Fruit fly (Drosophila melanogaster) whole organism, wandering third instar larva: ENCODE results near the gene PIG-U.
A peak's percentile ranks its signal among the peaks of the same experiment; 100 is the strongest.

Experiments
- Abd-B ChIP-seq: fragments of >200 bp; optimal IDR thresholded peaks from 2 replicates; lab custom pipeline; 2017; ENCODE audit warnings: missing biosample characterization, missing genetic modification characterization
- CG32264 ChIP-seq: fragments of 200-800 bp; sonication (Bioruptor generic); optimal IDR thresholded peaks from 2 replicates; lab custom pipeline; 2016; ENCODE audit warnings: missing biosample characterization, missing genetic modification characterization
- CG9705 ChIP-seq: fragments of 200-800 bp; sonication (Bioruptor generic); optimal IDR thresholded peaks from 2 replicates; lab custom pipeline; 2018; ENCODE audit warnings: missing biosample characterization, mild to moderate bottlenecking, missing genetic modification characterization
- CrebA ChIP-seq: fragments of 200-800 bp; sonication (Bioruptor generic); optimal IDR thresholded peaks from 2 replicates; lab custom pipeline; 2016; ENCODE audit warnings: missing biosample characterization, mild to moderate bottlenecking, missing genetic modification characterization, borderline replicate concordance
- Dfd ChIP-seq: fragments of >200 bp; optimal IDR thresholded peaks from 2 replicates; lab custom pipeline; 2017; ENCODE audit warnings: missing biosample characterization, missing genetic modification characterization
- Dif ChIP-seq: fragments of 200-275, 200-300 bp; sonication (Bioruptor generic); optimal IDR thresholded peaks from 2 replicates; lab custom pipeline; 2018; ENCODE audit warnings: missing biosample characterization, missing genetic modification characterization; ENCODE audit not compliant: partially characterized antibody
- GATAd ChIP-seq: sonication (Bioruptor generic); optimal IDR thresholded peaks from 2 replicates; lab custom pipeline; 2016; ENCODE audit warnings: missing biosample characterization, missing genetic modification characterization
- HLH106 ChIP-seq: fragments of 200-800 bp; optimal IDR thresholded peaks from 3 replicates; lab custom pipeline; 2019; ENCODE audit warnings: missing biosample characterization, mild to moderate bottlenecking, missing genetic modification characterization, moderate library complexity
- Hnf4 ChIP-seq: fragments of 200-800 bp; sonication (Bioruptor generic); optimal IDR thresholded peaks from 2 replicates; lab custom pipeline; 2016; ENCODE audit warnings: missing biosample characterization, mild to moderate bottlenecking, missing genetic modification characterization
- Hr78 ChIP-seq: fragments of >200 bp; optimal IDR thresholded peaks from 2 replicates; lab custom pipeline; 2017; ENCODE audit warnings: missing biosample characterization, missing genetic modification characterization
- Hr83 ChIP-seq: fragments of 200-300 bp; sonication (Bioruptor generic); optimal IDR thresholded peaks from 2 replicates; lab custom pipeline; 2016; ENCODE audit warnings: missing biosample characterization, mild to moderate bottlenecking, missing genetic modification characterization, moderate library complexity; ENCODE audit not compliant: poor library complexity, severe bottlenecking
- Jra ChIP-seq: sonication (Bioruptor generic); optimal IDR thresholded peaks from 2 replicates; lab custom pipeline; 2016; ENCODE audit warnings: missing biosample characterization, missing genetic modification characterization
- Mio ChIP-seq: sonication (Bioruptor generic); optimal IDR thresholded peaks from 2 replicates; lab custom pipeline; 2016; ENCODE audit warnings: missing biosample characterization, missing genetic modification characterization
- Myc ChIP-seq: fragments of >200 bp; optimal IDR thresholded peaks from 2 replicates; lab custom pipeline; 2017
- N ChIP-seq: fragments of >200 bp; optimal IDR thresholded peaks from 2 replicates; lab custom pipeline; 2018; ENCODE audit warnings: missing biosample characterization, missing external identifiers, missing genetic modification characterization
- OdsH ChIP-seq: fragments of 200-800 bp; sonication (Bioruptor generic); optimal IDR thresholded peaks from 2 replicates; lab custom pipeline; 2016; ENCODE audit warnings: missing biosample characterization, mild to moderate bottlenecking, missing genetic modification characterization
- Rel ChIP-seq, 2 experiments: fragments of 200-800 bp; sonication (Bioruptor generic) in 1 of 2; optimal IDR thresholded peaks; 2 replicates in 1 of 2; 3 replicates in 1 of 2; lab custom pipeline; 2016 to 2019; ENCODE audit warnings: mild to moderate bottlenecking in 2 of 2, missing biosample characterization in 2 of 2, missing genetic modification characterization in 2 of 2, moderate library complexity in 1 of 2
- Sp1 ChIP-seq: fragments of 200-800 bp; sonication (Bioruptor generic); optimal IDR thresholded peaks from 3 replicates; lab custom pipeline; 2019; ENCODE audit warnings: missing biosample characterization, mild to moderate bottlenecking, missing genetic modification characterization, moderate library complexity
- Vsx2 ChIP-seq: fragments of 200-300, 225-300 bp; sonication (Bioruptor generic); optimal IDR thresholded peaks from 2 replicates; lab custom pipeline; 2018; ENCODE audit warnings: missing biosample characterization, missing genetic modification characterization; ENCODE audit not compliant: partially characterized antibody
- br ChIP-seq: fragments of 200-800 bp; sonication (Bioruptor generic); optimal IDR thresholded peaks from 2 replicates; lab custom pipeline; 2016; ENCODE audit warnings: missing biosample characterization, missing genetic modification characterization
- brk ChIP-seq: fragments of 200-800 bp; sonication (Bioruptor generic); optimal IDR thresholded peaks from 2 replicates; lab custom pipeline; 2016; ENCODE audit warnings: missing biosample characterization, mild to moderate bottlenecking, missing genetic modification characterization
- dl ChIP-seq, 2 experiments: fragments of 175-275, 200-275 bp in 1 of 2; fragments of 200-275 bp in 1 of 2; sonication (Bioruptor generic); optimal IDR thresholded peaks; lab custom pipeline; 2018; ENCODE audit warnings: mild to moderate bottlenecking in 2 of 2, missing biosample characterization in 2 of 2, missing genetic modification characterization in 2 of 2, moderate library complexity in 2 of 2; ENCODE audit not compliant: partially characterized antibody in 2 of 2, insufficient read depth in 1 of 2
- dmrt93B ChIP-seq: fragments of 200-800 bp; sonication (Bioruptor generic); optimal IDR thresholded peaks from 2 replicates; lab custom pipeline; 2018; ENCODE audit warnings: missing biosample characterization, mild to moderate bottlenecking, missing genetic modification characterization
- dsf ChIP-seq: sonication (Bioruptor generic); optimal IDR thresholded peaks from 2 replicates; lab custom pipeline; 2016; ENCODE audit warnings: missing biosample characterization, missing genetic modification characterization, borderline replicate concordance
- ey ChIP-seq: fragments of 200-800 bp; sonication (Bioruptor generic); optimal IDR thresholded peaks from 2 replicates; lab custom pipeline; 2016; ENCODE audit warnings: missing biosample characterization, missing genetic modification characterization
- foxo ChIP-seq, 2 experiments: fragments of 200-800 bp; sonication (Bioruptor generic); optimal IDR thresholded peaks; 2 replicates in 1 of 2; 3 replicates in 1 of 2; lab custom pipeline; 2016 to 2017; ENCODE audit warnings: missing biosample characterization in 2 of 2, missing genetic modification characterization in 2 of 2
- fru ChIP-seq: fragments of 200-800 bp; sonication (Bioruptor generic); optimal IDR thresholded peaks from 3 replicates; lab custom pipeline; 2016; ENCODE audit warnings: missing biosample characterization, mild to moderate bottlenecking, missing genetic modification characterization
- h ChIP-seq: fragments of 200-800 bp; sonication (Bioruptor generic); optimal IDR thresholded peaks from 3 replicates; lab custom pipeline; 2016; ENCODE audit warnings: missing biosample characterization, mild to moderate bottlenecking, missing genetic modification characterization
- jim ChIP-seq: fragments of 175-275, 200-325 bp; sonication (Bioruptor generic); optimal IDR thresholded peaks from 2 replicates; lab custom pipeline; 2016; ENCODE audit warnings: missing biosample characterization, mild to moderate bottlenecking, missing genetic modification characterization
- lola ChIP-seq: fragments of >200 bp; optimal IDR thresholded peaks from 2 replicates; lab custom pipeline; 2017; ENCODE audit warnings: missing biosample characterization, missing genetic modification characterization
- pan ChIP-seq: fragments of >200 bp; optimal IDR thresholded peaks from 2 replicates; lab custom pipeline; 2017
- psq ChIP-seq: fragments of 200-800 bp; sonication (Bioruptor generic); optimal IDR thresholded peaks from 3 replicates; lab custom pipeline; 2017; ENCODE audit warnings: missing biosample characterization, mild to moderate bottlenecking, missing genetic modification characterization, moderate library complexity
- rgr ChIP-seq: fragments of 200-800 bp; sonication (Bioruptor generic); optimal IDR thresholded peaks from 3 replicates; lab custom pipeline; 2016; ENCODE audit warnings: missing biosample characterization, mild to moderate bottlenecking, missing genetic modification characterization
- sage ChIP-seq: fragments of 200-800 bp; sonication (Bioruptor generic); optimal IDR thresholded peaks from 2 replicates; lab custom pipeline; 2016; ENCODE audit warnings: missing biosample characterization, mild to moderate bottlenecking, missing genetic modification characterization
- sv ChIP-seq: fragments of 200-800 bp; sonication (Bioruptor generic); optimal IDR thresholded peaks from 3 replicates; lab custom pipeline; 2016; ENCODE audit warnings: missing biosample characterization, missing genetic modification characterization
- tai ChIP-seq: sonication (Bioruptor generic); optimal IDR thresholded peaks from 2 replicates; lab custom pipeline; 2016; ENCODE audit warnings: missing biosample characterization, missing genetic modification characterization
- usp ChIP-seq: fragments of >200 bp; optimal IDR thresholded peaks from 2 replicates; lab custom pipeline; 2017; ENCODE audit warnings: missing biosample characterization, missing genetic modification characterization
- woc ChIP-seq: sonication (Bioruptor generic); optimal IDR thresholded peaks from 2 replicates; lab custom pipeline; 2016; ENCODE audit warnings: missing biosample characterization, mild to moderate bottlenecking, missing genetic modification characterization

The PIG-U gene

dm6 chr2L:8506729-8507128, 8.2 kb upstream of the PIG-U start, which contains the start of gene Dh31:
Gene Dh31, minus strand, starts transcription at chr2L:8506845.
- no peak for TF ChIP-seq Dif (GFP tag; lab: Kevin White, UChicago)
- TF ChIP-seq N (GFP tag; lab: Kevin White, UChicago), result no peak
- TF ChIP-seq brk (GFP tag; lab: Kevin White, UChicago), result no peak
- no peak for TF ChIP-seq Dfd
- TF ChIP-seq rgr (GFP tag; lab: Kevin White, UChicago), result no peak
- TF ChIP-seq br (GFP tag; lab: Kevin White, UChicago), result no peak
- no peak for TF ChIP-seq dsf (GFP tag; lab: Kevin White, UChicago)
- TF ChIP-seq OdsH (GFP tag; lab: Kevin White, UChicago), result no peak
- TF ChIP-seq CG32264 (GFP tag; lab: Kevin White, UChicago), result no peak
- no peak for TF ChIP-seq dmrt93B
- no peak for TF ChIP-seq psq (GFP tag; lab: Kevin White, UChicago)
- TF ChIP-seq, all 38 proteins: peak for 0

dm6 chr2L:8511723-8512122, 3.2 kb upstream of the PIG-U start, which contains the start of gene CG13096:
Gene CG13096, minus strand, starts transcription at chr2L:8511866.
- no peak for TF ChIP-seq fru (GFP tag; lab: Kevin White, UChicago)
- no peak for TF ChIP-seq br (GFP tag; lab: Kevin White, UChicago)
- TF ChIP-seq Hr78 (GFP tag; lab: Kevin White, UChicago), result no peak
- TF ChIP-seq sv (GFP tag; lab: Kevin White, UChicago), result peak; percentile 7
- no peak for TF ChIP-seq Dfd
- TF ChIP-seq tai (GFP tag; lab: Kevin White, UChicago), result no peak
- no peak for TF ChIP-seq dsf (GFP tag; lab: Kevin White, UChicago)
- no peak for TF ChIP-seq CrebA (GFP tag; lab: Kevin White, UChicago)
- peak; percentile 74 for TF ChIP-seq Myc (lab: Kevin White, UChicago)
- no peak for TF ChIP-seq Sp1 (GFP tag; lab: Kevin White, UChicago)
- TF ChIP-seq Dif (GFP tag; lab: Kevin White, UChicago), result no peak
- TF ChIP-seq HLH106 (tag; lab: Kevin White, UChicago), result no peak
- no peak for TF ChIP-seq Vsx2 (GFP tag; lab: Kevin White, UChicago)
- no peak for TF ChIP-seq rgr (GFP tag; lab: Kevin White, UChicago)

- peak; percentile 53 for TF ChIP-seq ey (GFP tag; lab: Kevin White, UChicago)
- TF ChIP-seq Myc (lab: Kevin White, UChicago), result no peak
- TF ChIP-seq Dif (GFP tag; lab: Kevin White, UChicago), result no peak
- peak; percentile 46 for TF ChIP-seq Sp1 (GFP tag; lab: Kevin White, UChicago)
- peak; percentile 75 for TF ChIP-seq rgr (GFP tag; lab: Kevin White, UChicago)
- TF ChIP-seq Hr83 (GFP tag; lab: Kevin White, UChicago), result peak; percentile 42
- TF ChIP-seq CrebA (GFP tag; lab: Kevin White, UChicago), result no peak
- no peak for TF ChIP-seq brk (GFP tag; lab: Kevin White, UChicago)
- no peak for TF ChIP-seq Mio
- TF ChIP-seq tai (GFP tag; lab: Kevin White, UChicago), result no peak
- peak; percentile 56 for TF ChIP-seq br (GFP tag; lab: Kevin White, UChicago)
- no peak for TF ChIP-seq sage (GFP tag; lab: Kevin White, UChicago)
- no peak for TF ChIP-seq dmrt93B
- TF ChIP-seq N (GFP tag; lab: Kevin White, UChicago), result no peak
- no peak for TF ChIP-seq woc
- TF ChIP-seq GATAd (GFP tag; lab: Kevin White, UChicago), result no peak
- TF ChIP-seq Hr78 (GFP tag; lab: Kevin White, UChicago), result no peak
- no peak for TF ChIP-seq usp
- peak; percentile 46 for TF ChIP-seq psq (GFP tag; lab: Kevin White, UChicago)
- TF ChIP-seq Rel (GFP tag; optimal IDR thresholded peaks at IDR 0.05; lab: Kevin White, UChicago), result no peak
- no peak for TF ChIP-seq Rel (tag; optimal IDR thresholded peaks at IDR 0.05; lab: Kevin White, UChicago)
- TF ChIP-seq jim (GFP tag; lab: Kevin White, UChicago), result no peak
- peak; percentile 36 for TF ChIP-seq HLH106 (tag; lab: Kevin White, UChicago)
- TF ChIP-seq Jra (GFP tag; lab: Kevin White, UChicago), result peak; percentile 72
- TF ChIP-seq Hnf4 (GFP tag; lab: Kevin White, UChicago), result peak; percentile 81
- TF ChIP-seq pan (lab: Kevin White, UChicago), result no peak
- peak; percentile 38 for TF ChIP-seq sv (GFP tag; lab: Kevin White, UChicago)
- TF ChIP-seq CG32264 (GFP tag; lab: Kevin White, UChicago), result peak; percentile 52
- TF ChIP-seq foxo (GFP tag; optimal IDR thresholded peaks at IDR 0.05; lab: Kevin White, UChicago), result peak; percentile 43 to 53
- no peak for TF ChIP-seq dl (GFP tag; optimal IDR thresholded peaks at IDR 0.05; lab: Kevin White, UChicago; ENCODE audit: insufficient read depth in 1 of 2, partially characterized antibody in 2 of 2)
- no peak for TF ChIP-seq Dfd
- no peak for TF ChIP-seq Abd-B (GFP tag; lab: Kevin White, UChicago)
- TF ChIP-seq Vsx2 (GFP tag; lab: Kevin White, UChicago), result peak; percentile 98
- no peak for TF ChIP-seq fru (GFP tag; lab: Kevin White, UChicago)
- TF ChIP-seq OdsH (GFP tag; lab: Kevin White, UChicago), result peak; percentile 64
- no peak for TF ChIP-seq lola (GFP tag; lab: Kevin White, UChicago)
- TF ChIP-seq h (GFP tag; lab: Kevin White, UChicago), result peak; percentile 79
- TF ChIP-seq dsf (GFP tag; lab: Kevin White, UChicago), result peak; percentile 12
- no peak for TF ChIP-seq CG9705 (GFP tag; lab: Kevin White, UChicago)
- TF ChIP-seq, all 38 proteins: peak for 16
These were observed 2.4 kb downstream of the PIG-U start, which contains the start of the genes mRpL51 and Uba4 for dm6 chr2L:8517256-8517694. Gene mRpL51, minus strand, starts transcription at chr2L:8517380. Gene Uba4, plus strand, starts transcription at chr2L:8517411.
